Worm (Caenorhabditis elegans): ENCODE data around the gene sbt-1.
A peak's percentile ranks its signal among the peaks of the same experiment; 100 is the strongest.

ce11 chrV:20850580-20850979 lies 21.9 kb upstream of the sbt-1 start, which contains the start of gene clec-264:
- TF ChIP-seq pax-1 (tag; optimal IDR thresholded peaks at IDR 0.05) = no peak
- TF ChIP-seq npax-4 (tag; optimal IDR thresholded peaks at IDR 0.05) = no peak
- TF ChIP-seq pha-4 (tag; optimal IDR thresholded peaks at IDR 0.05) = no peak
- no peak for TF ChIP-seq ama-1 (optimal IDR thresholded peaks at IDR 0.05)
- TF ChIP-seq nhr-11 (tag; optimal IDR thresholded peaks at IDR 0.05) = no peak
- TF ChIP-seq fkh-10 (GFP tag; optimal IDR thresholded peaks at IDR 0.05) = no peak
- no peak for TF ChIP-seq ceh-45 (GFP tag; IDR thresholded peaks at IDR 0.05)
- peak; percentile 77 for TF ChIP-seq unc-55 (GFP tag; optimal IDR thresholded peaks at IDR 0.05)
- TF ChIP-seq elt-2 (tag; optimal IDR thresholded peaks at IDR 0.05) = no peak
- TF ChIP-seq pqm-1 (tag; optimal IDR thresholded peaks at IDR 0.05) = no peak
- TF ChIP-seq tbx-2 (tag; optimal IDR thresholded peaks at IDR 0.05) = no peak
- no peak for TF ChIP-seq che-1 (tag; optimal IDR thresholded peaks at IDR 0.05)
- TF ChIP-seq K09A11.1 (tag; optimal IDR thresholded peaks at IDR 0.05; ENCODE audit: insufficient read depth) = no peak

Data from whole organism, late embryonic.